Fruit fly (Drosophila melanogaster): ENCODE measurements around the gene Sol1.

The Sol1 gene

DNA sequence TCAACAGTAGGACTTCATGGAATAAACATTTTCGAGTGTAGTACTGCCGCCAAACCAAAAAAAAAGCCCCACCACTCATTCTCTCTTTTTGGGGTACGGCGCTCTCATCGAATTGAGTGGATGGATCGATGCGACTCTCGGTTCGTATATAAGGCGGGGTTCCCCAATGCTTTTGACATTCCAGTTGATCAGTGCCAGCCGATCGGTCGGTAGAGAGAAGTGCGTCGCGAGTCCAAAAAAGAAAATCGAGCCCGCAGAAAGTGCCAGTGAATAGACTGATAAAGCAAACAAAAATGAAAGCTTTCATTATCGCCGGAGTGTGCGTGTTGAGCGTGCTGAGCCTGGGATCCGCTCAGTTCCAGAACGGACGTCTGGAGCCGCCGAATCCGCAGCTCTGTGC, 26.2 kb upstream of the Sol1 start, which contains the start of gene CG4115:
TSS of gene CG4115 (plus strand) at position 172 of the 400 bp plus-strand sequence.
- TF ChIP-seq Rel (GFP tag; optimal IDR thresholded peaks at IDR 0.05) (no peak), Rel (tag; optimal IDR thresholded peaks at IDR 0.05) (peak; percentile 94), Dif (GFP tag; optimal IDR thresholded peaks at IDR 0.05; ENCODE audit: partially characterized antibody) (peak; percentile 20), GATAd (GFP tag; optimal IDR thresholded peaks at IDR 0.05) (no peak), CrebA (GFP tag; optimal IDR thresholded peaks at IDR 0.05; ENCODE audit: borderline replicate concordance) (no peak), woc (GFP tag; optimal IDR thresholded peaks at IDR 0.05) (peak; percentile 15)

DNA sequence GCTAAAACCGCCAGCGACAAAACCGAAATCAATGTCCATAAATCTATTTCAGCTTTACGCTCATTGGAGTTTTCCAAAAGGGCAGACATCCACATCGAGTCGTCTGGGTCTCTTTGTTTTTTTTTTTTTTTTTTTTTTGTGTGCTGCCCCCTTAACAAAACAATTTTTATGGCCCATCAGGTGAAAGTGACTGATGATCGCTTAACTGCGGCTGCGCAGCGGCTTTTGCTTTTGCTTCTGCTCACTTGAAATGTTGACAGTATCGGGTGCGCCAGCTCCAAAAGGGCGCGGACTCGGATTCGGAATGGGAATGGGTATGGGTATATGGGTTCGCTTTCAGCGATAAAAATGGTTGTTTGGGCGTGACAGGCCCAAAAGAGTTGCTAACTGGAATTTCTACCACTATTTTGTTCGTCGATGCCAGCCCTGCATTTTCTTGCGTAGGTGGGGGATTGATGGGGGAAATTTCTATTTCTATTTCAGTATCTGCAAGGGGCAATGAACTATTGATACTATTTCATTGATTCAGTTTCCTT, 24.0 kb upstream of the Sol1 start:
- no peak for TF ChIP-seq h (GFP tag; optimal IDR thresholded peaks at IDR 0.05)
- no peak for TF ChIP-seq brk (GFP tag; optimal IDR thresholded peaks at IDR 0.05)
- no peak for TF ChIP-seq Abd-B (GFP tag; optimal IDR thresholded peaks at IDR 0.05)
- TF ChIP-seq CG32264 (GFP tag; optimal IDR thresholded peaks at IDR 0.05), result no peak
- TF ChIP-seq jim (GFP tag; optimal IDR thresholded peaks at IDR 0.05), result no peak
- TF ChIP-seq lola (GFP tag; optimal IDR thresholded peaks at IDR 0.05), result no peak
- TF ChIP-seq N (GFP tag; optimal IDR thresholded peaks at IDR 0.05), result no peak
- no peak for TF ChIP-seq Mio (GFP tag; optimal IDR thresholded peaks at IDR 0.05)

DNA sequence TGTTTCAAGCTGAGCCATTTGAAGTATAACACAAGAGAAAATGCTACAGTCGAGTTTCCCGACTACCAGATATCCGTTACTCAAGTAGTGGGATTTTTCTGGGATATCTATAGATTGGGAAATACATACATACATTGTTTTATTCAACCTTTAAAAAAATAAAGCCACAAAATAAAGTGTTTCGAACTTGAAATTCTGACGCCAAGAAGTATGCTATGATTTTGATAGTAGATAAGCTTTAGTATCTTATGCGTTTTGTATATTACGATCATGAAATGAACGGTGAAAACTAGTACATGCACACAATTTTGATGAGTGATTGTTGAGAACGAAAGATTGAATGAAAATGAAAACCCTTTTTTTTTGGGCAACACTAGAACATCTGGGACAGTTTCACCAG, 22.5 kb upstream of the Sol1 start:
- TF ChIP-seq Hr83 (GFP tag; optimal IDR thresholded peaks at IDR 0.05; ENCODE audit: poor library complexity, severe bottlenecking), result no peak
- TF ChIP-seq Rel (GFP tag; optimal IDR thresholded peaks at IDR 0.05), result no peak
- TF ChIP-seq Rel (tag; optimal IDR thresholded peaks at IDR 0.05), result peak; percentile 3
- no peak for TF ChIP-seq psq (GFP tag; optimal IDR thresholded peaks at IDR 0.05)

DNA sequence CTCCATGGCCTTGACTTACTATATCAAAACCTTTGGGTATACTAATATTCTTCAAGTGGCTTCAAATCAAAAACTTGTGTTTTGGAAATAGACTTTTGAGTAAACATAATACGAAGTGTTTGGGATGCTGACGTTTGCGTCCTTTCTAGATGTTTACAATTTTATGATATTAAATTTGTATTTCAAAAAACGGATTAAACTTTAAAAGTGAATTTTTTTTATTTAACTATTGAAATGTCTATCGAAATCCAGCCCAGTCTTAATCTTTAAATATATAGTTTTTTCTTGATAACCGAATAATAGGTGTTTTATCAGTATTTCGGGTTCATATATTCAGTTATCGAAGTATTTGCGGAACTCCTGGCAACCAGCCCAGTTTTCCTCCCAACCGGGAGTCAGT, 21.5 kb upstream of the Sol1 start, which contains the start of gene Tim17a1:
TSS of gene Tim17a1 (minus strand) at position 101 of the 400 bp plus-strand sequence.
- TF ChIP-seq lola (GFP tag; optimal IDR thresholded peaks at IDR 0.05), result no peak
- TF ChIP-seq Hnf4 (GFP tag; optimal IDR thresholded peaks at IDR 0.05), result no peak
- TF ChIP-seq br (GFP tag; optimal IDR thresholded peaks at IDR 0.05), result no peak
- TF ChIP-seq foxo (GFP tag; optimal IDR thresholded peaks at IDR 0.05), result no peak
- TF ChIP-seq N (GFP tag; optimal IDR thresholded peaks at IDR 0.05), result no peak
- TF ChIP-seq sv (GFP tag; optimal IDR thresholded peaks at IDR 0.05), result no peak
- no peak for TF ChIP-seq Dif (GFP tag; optimal IDR thresholded peaks at IDR 0.05; ENCODE audit: partially characterized antibody)
- no peak for TF ChIP-seq dl (GFP tag; optimal IDR thresholded peaks at IDR 0.05; ENCODE audit: insufficient read depth in 1 of 2, partially characterized antibody in 2 of 2)
- TF ChIP-seq sage (GFP tag; optimal IDR thresholded peaks at IDR 0.05), result no peak
- no peak for TF ChIP-seq Sp1 (GFP tag; optimal IDR thresholded peaks at IDR 0.05)
- TF ChIP-seq CG32264 (GFP tag; optimal IDR thresholded peaks at IDR 0.05), result no peak
- no peak for TF ChIP-seq Vsx2 (GFP tag; optimal IDR thresholded peaks at IDR 0.05; ENCODE audit: partially characterized antibody)
- no peak for TF ChIP-seq Dfd (GFP tag; optimal IDR thresholded peaks at IDR 0.05)

DNA sequence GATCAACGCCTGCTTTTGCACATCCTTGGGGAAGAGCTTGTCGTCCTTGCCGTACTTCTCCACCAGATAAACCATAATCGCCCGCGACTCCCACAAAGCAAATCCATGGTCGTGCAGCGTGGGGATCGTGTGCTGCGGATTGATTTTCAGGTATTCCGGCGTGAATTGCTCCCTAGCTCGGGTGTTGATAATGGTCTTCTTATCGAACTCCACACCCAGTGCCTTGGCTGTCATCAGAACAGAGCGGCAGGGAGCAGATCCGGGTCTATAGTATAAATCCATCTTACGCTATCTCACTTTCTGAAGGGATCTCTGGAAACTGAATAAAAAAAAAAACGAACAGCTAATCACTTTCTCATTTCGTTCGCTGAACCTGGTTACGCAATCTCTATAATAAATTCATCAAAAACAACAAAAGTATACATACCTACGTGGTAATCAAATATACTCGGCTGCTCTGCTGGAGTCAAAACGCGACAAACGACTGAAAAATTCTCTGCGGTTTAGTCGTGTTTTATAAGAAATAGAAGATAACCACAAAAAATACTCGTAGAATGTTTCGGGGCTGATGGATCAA, 20.7 kb upstream of the Sol1 start, which contains the start of gene GstD10:
TSS of gene GstD10 (minus strand) at position 472 of the 577 bp plus-strand sequence.
- TF ChIP-seq N (GFP tag; optimal IDR thresholded peaks at IDR 0.05) (no peak), CrebA (GFP tag; optimal IDR thresholded peaks at IDR 0.05; ENCODE audit: borderline replicate concordance) (no peak), pan (optimal IDR thresholded peaks at IDR 0.05) (no peak), Dfd (GFP tag; optimal IDR thresholded peaks at IDR 0.05) (no peak), foxo (GFP tag; optimal IDR thresholded peaks at IDR 0.05) (no peak), Dif (GFP tag; optimal IDR thresholded peaks at IDR 0.05; ENCODE audit: partially characterized antibody) (no peak), dmrt93B (GFP tag; optimal IDR thresholded peaks at IDR 0.05) (no peak), woc (GFP tag; optimal IDR thresholded peaks at IDR 0.05) (no peak), lola (GFP tag; optimal IDR thresholded peaks at IDR 0.05) (no peak), Vsx2 (GFP tag; optimal IDR thresholded peaks at IDR 0.05; ENCODE audit: partially characterized antibody) (no peak), jim (GFP tag; optimal IDR thresholded peaks at IDR 0.05) (no peak), CG9705 (GFP tag; optimal IDR thresholded peaks at IDR 0.05) (no peak), Rel (GFP tag; optimal IDR thresholded peaks at IDR 0.05) (no peak), Rel (tag; optimal IDR thresholded peaks at IDR 0.05) (no peak), Myc (optimal IDR thresholded peaks at IDR 0.05) (no peak)
